Fruit fly (Drosophila melanogaster): ENCODE data around the gene Ogdh.

Ogdh gene

DNA sequence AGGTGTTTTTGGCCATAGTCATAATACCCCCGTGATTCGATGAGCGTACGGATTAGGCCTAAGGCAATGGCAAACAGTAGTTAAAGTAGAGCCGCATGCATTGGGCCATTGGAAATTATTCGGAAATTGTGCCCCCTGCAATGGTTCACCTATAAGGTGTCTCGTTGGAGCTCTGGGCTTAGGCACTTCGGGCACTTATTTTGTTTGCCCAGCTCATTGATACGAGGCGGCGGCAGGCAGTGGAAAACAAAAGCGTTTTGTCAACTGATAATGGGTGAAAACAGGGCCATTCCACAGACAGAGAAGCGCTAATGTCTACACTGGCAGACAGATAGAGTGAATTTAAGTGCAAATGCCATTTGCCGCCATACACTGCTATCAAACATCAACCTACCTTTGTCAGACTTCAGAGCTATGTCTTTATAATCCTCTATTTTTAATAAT is 51.6 kb downstream of the Ogdh start:
- no peak for TF ChIP-seq CTCF (optimal IDR thresholded peaks at IDR 0.05)
- TF ChIP-seq CG8478 (optimal IDR thresholded peaks at IDR 0.05), result no peak

DNA sequence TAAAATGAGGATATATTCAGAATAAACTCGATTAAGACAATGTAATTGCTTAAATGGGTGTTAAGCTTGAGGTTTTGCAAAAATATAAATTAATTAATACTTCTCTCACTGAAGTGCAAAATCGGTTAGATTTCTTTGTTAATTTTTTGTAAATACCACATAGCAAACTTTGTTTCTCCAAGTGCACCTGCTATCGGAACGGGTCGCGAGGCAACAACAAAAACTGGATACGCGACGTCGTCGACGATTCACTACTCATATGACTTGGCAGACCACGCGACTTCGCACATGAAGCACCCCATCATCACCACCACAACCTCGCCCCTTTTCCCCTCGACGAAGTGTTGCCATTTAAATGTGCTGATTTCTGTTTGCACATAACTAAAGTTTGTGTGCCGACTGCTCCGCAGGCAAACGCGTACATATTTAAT is 52.4 kb downstream of the Ogdh start:
- no peak for TF ChIP-seq CG8478 (optimal IDR thresholded peaks at IDR 0.05)
- TF ChIP-seq CTCF (optimal IDR thresholded peaks at IDR 0.05), result no peak

DNA sequence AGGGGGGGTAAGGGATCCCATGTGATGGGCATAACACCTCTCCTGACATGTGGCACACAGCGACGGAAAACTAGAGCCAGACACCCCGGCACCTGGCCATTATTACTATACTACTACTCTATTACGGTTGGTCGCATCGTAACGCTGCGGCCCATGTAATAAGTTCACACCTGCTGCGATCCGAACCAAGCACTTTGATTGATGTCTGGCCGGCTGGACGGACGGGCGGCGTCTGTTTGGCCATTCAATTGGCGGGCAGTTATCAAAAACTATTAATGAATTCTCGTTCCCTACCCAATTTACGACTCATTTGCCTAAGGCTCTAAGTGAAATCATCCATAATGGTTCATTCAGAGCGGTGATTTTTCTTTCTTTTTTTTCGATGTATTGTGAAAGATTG is 52.9 kb downstream of the Ogdh start:
- TF ChIP-seq CG8478 (optimal IDR thresholded peaks at IDR 0.05), result no peak
- TF ChIP-seq CTCF (optimal IDR thresholded peaks at IDR 0.05), result no peak

- TF ChIP-seq CG8478 (optimal IDR thresholded peaks at IDR 0.05) (no peak), CTCF (optimal IDR thresholded peaks at IDR 0.05) (no peak)
Measured at dm6 chr3L:17007945-17008344, 53.3 kb downstream of the Ogdh start.

DNA sequence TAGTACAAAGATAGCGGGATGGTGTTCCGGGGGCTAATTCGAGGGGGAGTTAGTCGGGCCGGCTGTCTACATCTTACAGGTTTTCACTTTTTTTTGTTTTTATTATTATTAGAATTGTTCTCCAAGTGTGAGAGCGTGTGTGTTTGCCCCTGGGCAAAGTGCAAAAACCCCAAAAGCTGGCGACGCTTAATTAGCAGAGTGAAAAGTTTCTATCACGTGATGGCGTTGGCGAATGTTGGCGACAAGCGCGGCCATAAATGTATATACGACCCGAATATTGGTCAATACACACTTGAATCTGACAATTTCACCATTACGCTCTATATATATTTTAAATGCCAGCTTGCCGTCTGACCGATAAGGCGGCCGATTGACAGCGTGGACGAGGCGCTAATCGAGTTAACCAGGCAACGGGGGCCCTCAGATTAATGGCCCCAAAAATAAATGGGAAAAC is 54.3 kb downstream of the Ogdh start:
- TF ChIP-seq CG8478 (optimal IDR thresholded peaks at IDR 0.05) (no peak), CTCF (optimal IDR thresholded peaks at IDR 0.05) (no peak)

- TF ChIP-seq CG8478 (optimal IDR thresholded peaks at IDR 0.05), result no peak
- TF ChIP-seq CTCF (optimal IDR thresholded peaks at IDR 0.05), result no peak
Measured at dm6 chr3L:17009715-17010491, 55.3 kb downstream of the Ogdh start.

DNA sequence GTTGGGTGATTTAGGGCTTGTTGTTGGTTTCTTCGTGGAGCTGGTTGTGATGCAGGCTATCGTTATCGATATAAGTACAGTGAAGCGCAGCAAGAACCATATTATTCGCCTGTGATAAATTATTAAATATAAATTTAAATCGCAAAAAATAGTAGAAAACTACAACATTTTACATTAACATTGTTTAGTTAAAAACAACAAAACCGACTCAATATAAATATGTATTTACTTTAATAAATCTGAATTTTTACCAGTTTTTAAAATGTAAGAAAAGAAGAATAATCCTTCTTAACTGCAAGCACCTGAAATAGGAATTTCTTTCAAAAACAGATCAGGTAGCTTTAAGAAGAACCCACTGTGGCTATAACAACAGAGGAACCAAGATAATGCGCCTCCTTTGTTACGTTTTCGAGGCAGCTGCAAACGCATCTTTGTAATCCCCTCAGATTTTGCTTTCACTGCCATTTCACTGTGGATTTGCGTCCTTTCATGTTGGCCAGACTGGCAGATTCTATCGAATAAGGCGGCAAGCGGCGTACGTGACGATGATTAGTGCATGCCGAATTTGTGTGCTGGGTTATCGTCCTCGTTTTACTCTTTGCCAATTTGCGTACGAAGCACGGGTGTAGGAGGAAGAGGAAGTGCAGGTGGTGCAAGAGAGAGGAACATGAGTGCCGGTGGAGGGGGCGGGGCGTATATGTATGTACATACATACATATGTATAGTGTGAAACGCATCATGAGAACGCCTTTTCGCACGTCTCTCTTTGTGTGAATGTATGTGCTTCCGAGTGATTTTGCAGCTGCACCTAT is 56.1 kb downstream of the Ogdh start:
- TF ChIP-seq CTCF (optimal IDR thresholded peaks at IDR 0.05) (no peak), CG8478 (optimal IDR thresholded peaks at IDR 0.05) (no peak)

- TF ChIP-seq CG8478 (optimal IDR thresholded peaks at IDR 0.05), result no peak
- TF ChIP-seq CTCF (optimal IDR thresholded peaks at IDR 0.05), result no peak
Measured at dm6 chr3L:17011351-17012016, 56.9 kb downstream of the Ogdh start.

DNA sequence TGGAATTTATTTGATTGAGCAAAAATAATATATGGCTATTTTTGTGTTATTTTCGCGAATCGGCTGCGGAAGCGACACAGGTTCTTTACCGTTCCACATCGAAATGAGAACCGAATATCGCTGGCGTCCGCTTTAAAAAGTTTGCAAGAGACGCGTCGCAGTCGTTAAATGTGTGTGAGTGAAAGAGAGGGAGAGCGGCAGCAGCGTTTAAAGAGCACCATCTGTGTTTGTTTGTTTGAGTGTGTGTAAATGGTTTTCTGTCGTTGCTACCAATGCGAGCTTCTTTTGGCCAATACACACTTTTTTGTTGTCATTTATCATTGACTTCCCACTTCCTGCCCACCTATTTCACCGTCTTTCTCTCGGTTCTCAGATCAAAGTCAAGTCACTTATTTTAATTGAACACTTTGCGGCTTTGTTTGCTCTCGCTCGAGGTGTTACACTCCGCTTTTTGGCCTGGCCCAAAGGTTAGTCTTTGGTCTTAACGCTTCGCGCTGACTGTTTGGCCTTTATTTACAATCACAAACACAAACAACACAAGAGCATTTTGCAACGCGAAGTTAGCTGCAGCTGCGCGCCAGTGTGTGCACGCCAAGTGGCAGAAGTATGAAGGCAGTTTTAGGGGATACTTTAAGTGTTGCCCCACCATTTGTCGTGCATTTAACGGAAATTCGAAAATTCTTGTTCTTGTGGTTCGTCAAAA is 57.5 kb downstream of the Ogdh start, which contains the start of gene CG3764:
Gene CG3764 (minus strand): TSS at position 549 of the 703 bp plus-strand sequence.
- TF ChIP-seq CTCF (optimal IDR thresholded peaks at IDR 0.05), result peak in 1 of 2 experiments; percentile 27
- no peak for TF ChIP-seq CG8478 (optimal IDR thresholded peaks at IDR 0.05)

- TF ChIP-seq CTCF (optimal IDR thresholded peaks at IDR 0.05), result no peak
- TF ChIP-seq CG8478 (optimal IDR thresholded peaks at IDR 0.05), result no peak
Measured at dm6 chr3L:17015663-17016575, 61.3 kb downstream of the Ogdh start, which contains the start of the genes CG6664 and CG7728. Gene CG6664 (minus strand): TSS chr3L:17016180. Gene CG7728 (plus strand): TSS chr3L:17016536.

- no peak for TF ChIP-seq CTCF (optimal IDR thresholded peaks at IDR 0.05)
- TF ChIP-seq CG8478 (optimal IDR thresholded peaks at IDR 0.05), result no peak
Measured at dm6 chr3L:17016576-17016917, 61.9 kb downstream of the Ogdh start.

All from S2 (cell line).